Fruit fly (Drosophila melanogaster) whole organism, embryonic: Measurements from ENCODE around the gene CG15880.

ENCODE experiments used
- Antp ChIP-seq: fragments of 200-800 bp; sonication (Bioruptor generic); optimal IDR thresholded peaks from 3 replicates; lab custom pipeline; 2016; ENCODE audit warnings: missing biosample characterization, missing genetic modification characterization
- Atf3 ChIP-seq: fragments of 200-800 bp; sonication (Bioruptor generic); optimal IDR thresholded peaks from 3 replicates; lab custom pipeline; 2016; ENCODE audit warnings: missing biosample characterization, missing genetic modification characterization
- CG10654 ChIP-seq: fragments of 200-800 bp; sonication (Bioruptor generic); optimal IDR thresholded peaks from 2 replicates; lab custom pipeline; 2016; ENCODE audit warnings: missing biosample characterization, missing genetic modification characterization
- CG10959 ChIP-seq: fragments of 200-800 bp; sonication (Bioruptor generic); IDR thresholded peaks from 2 replicates; pipeline ENCODE4 v1.3.6; 2022; ENCODE audit warnings: missing biosample characterization, missing genetic modification characterization
- CG12219 ChIP-seq: fragments of 200-800 bp; sonication (Bioruptor generic); optimal IDR thresholded peaks from 3 replicates; lab custom pipeline; 2018; ENCODE audit warnings: missing biosample characterization, mild to moderate bottlenecking, missing genetic modification characterization
- CG15073 ChIP-seq: fragments of 200-800 bp; sonication (Bioruptor generic); optimal IDR thresholded peaks from 2 replicates; lab custom pipeline; 2016; ENCODE audit warnings: missing biosample characterization, missing genetic modification characterization
- CG17186 ChIP-seq: fragments of 200-800 bp; sonication (Bioruptor generic); optimal IDR thresholded peaks from 3 replicates; lab custom pipeline; 2017; ENCODE audit warnings: missing biosample characterization, missing genetic modification reagents, missing genetic modification characterization
- CG17912 ChIP-seq: fragments of 200-800 bp; sonication (Bioruptor generic); optimal IDR thresholded peaks from 2 replicates; lab custom pipeline; 2018; ENCODE audit warnings: missing biosample characterization, mild to moderate bottlenecking, missing genetic modification characterization
- CG2116 ChIP-seq: fragments of 200-800 bp; sonication (Bioruptor generic); optimal IDR thresholded peaks from 3 replicates; lab custom pipeline; 2018; ENCODE audit warnings: missing biosample characterization, mild to moderate bottlenecking, missing genetic modification characterization
- CG3065 ChIP-seq: fragments of 200-800 bp; sonication (Bioruptor generic); optimal IDR thresholded peaks from 2 replicates; lab custom pipeline; 2016; ENCODE audit warnings: missing biosample characterization, missing genetic modification characterization
- CG31441 ChIP-seq: fragments of 200-800 bp; sonication (Bioruptor generic); IDR thresholded peaks from 2 replicates; pipeline ENCODE4 v1.3.6; 2022; ENCODE audit warnings: missing biosample characterization, missing genetic modification characterization
- CG32767 ChIP-seq: fragments of 200-800 bp; sonication (Bioruptor generic); IDR thresholded peaks from 2 replicates; pipeline ENCODE4 v1.3.6; 2022; ENCODE audit warnings: missing biosample characterization, missing genetic modification characterization
- CG3407 ChIP-seq: fragments of 200-800 bp; sonication (Bioruptor generic); optimal IDR thresholded peaks from 2 replicates; lab custom pipeline; 2018; ENCODE audit warnings: missing biosample characterization, mild to moderate bottlenecking, missing genetic modification characterization
- CG34376 ChIP-seq: fragments of 200-800 bp; sonication (Bioruptor generic); optimal IDR thresholded peaks from 2 replicates; lab custom pipeline; 2018; ENCODE audit warnings: missing biosample characterization, mild to moderate bottlenecking, missing genetic modification characterization
- CG34422 ChIP-seq: fragments of 200-800 bp; sonication (Bioruptor generic); IDR thresholded peaks from 3 replicates; pipeline ENCODE4 v1.3.6; 2022; ENCODE audit warnings: missing biosample characterization, missing genetic modification characterization
- CG3847 ChIP-seq: fragments of 200-800 bp; sonication (Bioruptor generic); IDR thresholded peaks from 2 replicates; pipeline ENCODE4 v1.3.6; 2022; ENCODE audit warnings: missing biosample characterization, missing genetic modification characterization
- CG4282 ChIP-seq: fragments of 200-800 bp; sonication (Bioruptor generic); optimal IDR thresholded peaks from 2 replicates; lab custom pipeline; 2016; ENCODE audit warnings: missing biosample characterization, missing genetic modification characterization
- CG4424 ChIP-seq: fragments of 200-800 bp; sonication (Bioruptor generic); optimal IDR thresholded peaks from 3 replicates; lab custom pipeline; 2016; ENCODE audit warnings: missing biosample characterization, missing genetic modification characterization
- CG9932 ChIP-seq: fragments of 200-800 bp; sonication (Bioruptor generic); IDR thresholded peaks from 2 replicates; pipeline ENCODE4 v1.3.6; 2022; ENCODE audit warnings: missing biosample characterization, missing genetic modification characterization
- D ChIP-seq, 2 experiments: fragments of 200-800 bp in 1 of 2; fragments of >200 bp in 1 of 2; sonication (Bioruptor generic) in 1 of 2; optimal IDR thresholded peaks; 2 replicates in 1 of 2; 3 replicates in 1 of 2; lab custom pipeline; 2017; ENCODE audit warnings: mild to moderate bottlenecking in 1 of 2, missing biosample characterization in 1 of 2, missing genetic modification characterization in 1 of 2, missing genetic modification reagents in 1 of 2
- Dek ChIP-seq: fragments of 200-800 bp; sonication (Bioruptor generic); optimal IDR thresholded peaks from 3 replicates; lab custom pipeline; 2019; ENCODE audit warnings: missing biosample characterization, mild to moderate bottlenecking, missing genetic modification characterization, moderate library complexity
- Dip3 ChIP-seq: fragments of 200-800 bp; sonication (Bioruptor generic); optimal IDR thresholded peaks from 3 replicates; lab custom pipeline; 2016; ENCODE audit warnings: missing biosample characterization, missing genetic modification characterization
- Dp ChIP-seq: fragments of 200-800 bp; sonication (Bioruptor generic); optimal IDR thresholded peaks from 2 replicates; lab custom pipeline; 2018; ENCODE audit warnings: missing biosample characterization, mild to moderate bottlenecking, missing genetic modification characterization, moderate library complexity
- Fer1 ChIP-seq: fragments of 200-800 bp; sonication (Bioruptor generic); optimal IDR thresholded peaks from 2 replicates; lab custom pipeline; 2017; ENCODE audit warnings: missing biosample characterization, mild to moderate bottlenecking, missing genetic modification characterization
- Jarid2 ChIP-seq: fragments of 200-800 bp; sonication (Bioruptor generic); optimal IDR thresholded peaks from 3 replicates; lab custom pipeline; 2017; ENCODE audit warnings: mild to moderate bottlenecking, missing biosample characterization, missing genetic modification reagents, missing genetic modification characterization
- MTF-1 ChIP-seq: fragments of 200-800 bp; sonication (Bioruptor generic); optimal IDR thresholded peaks from 2 replicates; lab custom pipeline; 2018; ENCODE audit warnings: missing biosample characterization, mild to moderate bottlenecking, missing genetic modification characterization, borderline replicate concordance
- Ravus ChIP-seq: fragments of 200-800 bp; sonication (Bioruptor generic); IDR thresholded peaks from 2 replicates; pipeline ENCODE4 v1.3.6; 2022; ENCODE audit warnings: missing biosample characterization, missing genetic modification characterization
- Tbp ChIP-seq: fragments of >200 bp; optimal IDR thresholded peaks from 2 replicates; lab custom pipeline; 2018; ENCODE audit warnings: missing biosample characterization, missing genetic modification characterization
- ab ChIP-seq: fragments of 200-800 bp; sonication (Bioruptor generic); optimal IDR thresholded peaks from 2 replicates; lab custom pipeline; 2016; ENCODE audit warnings: missing biosample characterization, missing genetic modification characterization
- ase ChIP-seq: fragments of 200-800 bp; sonication (Bioruptor generic); IDR thresholded peaks from 3 replicates; pipeline ENCODE4 v1.3.6; 2022; ENCODE audit warnings: missing biosample characterization, missing genetic modification characterization
- caup ChIP-seq: fragments of 200-800 bp; sonication (Bioruptor generic); optimal IDR thresholded peaks from 3 replicates; lab custom pipeline; 2017; ENCODE audit warnings: missing biosample characterization, mild to moderate bottlenecking, missing genetic modification characterization, moderate library complexity; ENCODE audit not compliant: severe bottlenecking
- cg ChIP-seq: fragments of 200-800 bp; sonication (Bioruptor generic); optimal IDR thresholded peaks from 3 replicates; lab custom pipeline; 2019; ENCODE audit warnings: missing biosample characterization, mild to moderate bottlenecking, missing genetic modification characterization, moderate library complexity
- ci ChIP-seq: fragments of 200-800 bp; sonication (Bioruptor generic); IDR thresholded peaks from 3 replicates; pipeline ENCODE4 v1.3.6; 2022; ENCODE audit warnings: missing biosample characterization, missing genetic modification characterization
- danr ChIP-seq: fragments of 200-800 bp; sonication (Bioruptor generic); IDR thresholded peaks from 2 replicates; pipeline ENCODE4 v1.3.6; 2022; ENCODE audit warnings: missing biosample characterization, missing genetic modification characterization
- dmrt99B ChIP-seq: fragments of 200-800 bp; sonication (Bioruptor generic); optimal IDR thresholded peaks from 2 replicates; lab custom pipeline; 2018; ENCODE audit warnings: missing biosample characterization, mild to moderate bottlenecking, missing genetic modification characterization, moderate library complexity
- dpn ChIP-seq, 2 experiments: fragments of 200-800 bp; sonication (Bioruptor generic); optimal IDR thresholded peaks; 3 replicates each; lab custom pipeline; 2016; ENCODE audit warnings: missing biosample characterization in 2 of 2, missing genetic modification characterization in 2 of 2
- esg ChIP-seq: fragments of 200-800 bp; sonication (Bioruptor generic); conservative IDR thresholded peaks from 2 replicates; pipeline ENCODE4 v1.3.6; 2022; ENCODE audit warnings: missing biosample characterization, missing genetic modification characterization
- eve ChIP-seq, 2 experiments: fragments of >200 bp; optimal IDR thresholded peaks; 2 replicates each; lab custom pipeline; 2017; ENCODE audit warnings: missing biosample characterization in 2 of 2, missing genetic modification characterization in 2 of 2
- grau ChIP-seq: fragments of 200-800 bp; optimal IDR thresholded peaks from 3 replicates; lab custom pipeline; 2019; ENCODE audit warnings: missing biosample characterization, mild to moderate bottlenecking, missing genetic modification characterization, moderate library complexity
- gt ChIP-seq: fragments of 200-800 bp; sonication (Bioruptor generic); IDR thresholded peaks from 2 replicates; pipeline ENCODE4 v1.3.6; 2022; ENCODE audit warnings: missing biosample characterization, missing genetic modification characterization
- h ChIP-seq: fragments of >200 bp; optimal IDR thresholded peaks from 2 replicates; lab custom pipeline; 2017
- kay ChIP-seq: fragments of 200-800 bp; sonication (Bioruptor generic); optimal IDR thresholded peaks from 2 replicates; lab custom pipeline; 2016; ENCODE audit warnings: missing biosample characterization, missing genetic modification characterization
- lilli ChIP-seq: fragments of 200-800 bp; sonication (Bioruptor generic); optimal IDR thresholded peaks from 3 replicates; lab custom pipeline; 2016; ENCODE audit warnings: missing biosample characterization, missing genetic modification characterization
- nom ChIP-seq: fragments of 200-800 bp; sonication (Bioruptor generic); optimal IDR thresholded peaks from 2 replicates; lab custom pipeline; 2017; ENCODE audit warnings: missing biosample characterization, missing genetic modification characterization, mild to moderate bottlenecking, moderate library complexity, missing genetic modification reagents
- prd ChIP-seq, 3 experiments: fragments of >200 bp in 2 of 3; fragments of 200-800 bp in 1 of 3; sonication (Bioruptor generic) in 1 of 3; optimal IDR thresholded peaks in 2 of 3; IDR thresholded peaks in 1 of 3; 2 replicates in 2 of 3; 3 replicates in 1 of 3; pipeline versions ENCODE4 v1.3.6 to Lab custom; 2017 to 2022; ENCODE audit warnings: missing biosample characterization in 1 of 3, missing genetic modification characterization in 1 of 3
- salm ChIP-seq: fragments of 200-800 bp; sonication (Bioruptor generic); optimal IDR thresholded peaks from 2 replicates; lab custom pipeline; 2018; ENCODE audit warnings: missing biosample characterization, mild to moderate bottlenecking, missing genetic modification characterization
- schlank ChIP-seq: fragments of 200-800 bp; sonication (Bioruptor generic); optimal IDR thresholded peaks from 2 replicates; lab custom pipeline; 2018; ENCODE audit warnings: missing biosample characterization, mild to moderate bottlenecking, missing genetic modification characterization
- zf30C ChIP-seq: fragments of 200-800 bp; sonication (Bioruptor generic); optimal IDR thresholded peaks from 3 replicates; lab custom pipeline; 2018; ENCODE audit warnings: missing biosample characterization, mild to moderate bottlenecking, missing genetic modification characterization

Gene CG15880

dm6 chr2L:866950-867744 lies 49.4 kb upstream of the CG15880 start (continued):
- TF ChIP-seq CG9932 (GFP tag; lab: Robert Waterston, UW) = peak; percentile 97
- TF ChIP-seq CG3407 (GFP tag; lab: Kevin White, UChicago) = peak; percentile 81
- TF ChIP-seq Fer1 (GFP tag; lab: Kevin White, UChicago) = peak; percentile 92
- peak; percentile 85 for TF ChIP-seq CG34376
- TF ChIP-seq salm = peak; percentile 81
- TF ChIP-seq CG4424 (GFP tag; lab: Kevin White, UChicago) = peak; percentile 91
- peak; percentile 97 for TF ChIP-seq ci (GFP tag; lab: Robert Waterston, UW)
- peak; percentile 72 for TF ChIP-seq Atf3 (GFP tag; lab: Kevin White, UChicago)
- peak; percentile 95 for TF ChIP-seq dmrt99B (tag; lab: Kevin White, UChicago)
- peak; percentile 83 for TF ChIP-seq Antp
- TF ChIP-seq CG10959 (GFP tag; lab: Robert Waterston, UW) = peak; percentile 91
- peak; percentile 84 for TF ChIP-seq kay (GFP tag; lab: Kevin White, UChicago)
- TF ChIP-seq Tbp (GFP tag; lab: Kevin White, UChicago) = no peak
- no peak for TF ChIP-seq Dp
- TF ChIP-seq lilli (GFP tag; lab: Kevin White, UChicago) = peak; percentile 96
- TF ChIP-seq h (lab: Kevin White, UChicago) = no peak
- peak; percentile 90 to 93 for TF ChIP-seq dpn (GFP tag; optimal IDR thresholded peaks at IDR 0.05; lab: Kevin White, UChicago)
- peak; percentile 93 for TF ChIP-seq Dek (tag; lab: Kevin White, UChicago)
- TF ChIP-seq zf30C (GFP tag; lab: Kevin White, UChicago) = no peak
- TF ChIP-seq CG4282 (GFP tag; lab: Kevin White, UChicago) = peak; percentile 32
- TF ChIP-seq nom = peak; percentile 62
- TF ChIP-seq CG31441 (GFP tag; lab: Robert Waterston, UW) = peak; percentile 88
- peak; percentile 89 for TF ChIP-seq Ravus (GFP tag; lab: Robert Waterston, UW)
- TF ChIP-seq ab = peak; percentile 72
- peak; percentile 93 for TF ChIP-seq caup
- no peak for TF ChIP-seq eve (GFP tag; optimal IDR thresholded peaks at IDR 0.05; lab: Kevin White, UChicago)
- peak; percentile 90 for TF ChIP-seq CG12219 (GFP tag; lab: Kevin White, UChicago)
- TF ChIP-seq danr = peak; percentile 84
- peak; percentile 90 for TF ChIP-seq cg (GFP tag; lab: Kevin White, UChicago)
- peak; percentile 99 for TF ChIP-seq grau (tag; lab: Kevin White, UChicago)
- no peak for TF ChIP-seq prd (optimal IDR thresholded peaks at IDR 0.05; lab: Kevin White, UChicago)
- peak; percentile 97 for TF ChIP-seq prd (GFP tag; IDR thresholded peaks at IDR 0.05; lab: Robert Waterston, UW)
- peak; percentile 95 for TF ChIP-seq CG34422 (GFP tag; lab: Robert Waterston, UW)
- TF ChIP-seq CG17186 (GFP tag; lab: Kevin White, UChicago) = peak; percentile 2
- TF ChIP-seq CG15073 (GFP tag; lab: Kevin White, UChicago) = peak; percentile 59
- TF ChIP-seq MTF-1 = peak; percentile 85
- TF ChIP-seq Dip3 (GFP tag; lab: Kevin White, UChicago) = peak; percentile 89
- no peak for TF ChIP-seq D (optimal IDR thresholded peaks at IDR 0.05; lab: Kevin White, UChicago)
- TF ChIP-seq D (GFP tag; optimal IDR thresholded peaks at IDR 0.05; lab: Kevin White, UChicago) = peak; percentile 87
- peak; percentile 92 for TF ChIP-seq CG32767 (GFP tag; lab: Robert Waterston, UW)
- peak; percentile 34 for TF ChIP-seq Jarid2 (GFP tag; lab: Kevin White, UChicago)
- peak; percentile 93 for TF ChIP-seq CG3847 (GFP tag; lab: Robert Waterston, UW)
- TF ChIP-seq CG17912 (GFP tag; lab: Kevin White, UChicago) = peak; percentile 86
- TF ChIP-seq CG10654 (GFP tag; lab: Kevin White, UChicago) = peak; percentile 86
- TF ChIP-seq CG3065 (GFP tag; lab: Kevin White, UChicago) = peak; percentile 62
- peak; percentile 92 for TF ChIP-seq esg (GFP tag; lab: Robert Waterston, UW)
- TF ChIP-seq CG2116 (GFP tag; lab: Kevin White, UChicago) = peak; percentile 37
- TF ChIP-seq gt (GFP tag; lab: Robert Waterston, UW) = peak; percentile 68; the same call in 1 of the 2 replicates
- peak; percentile 94 for TF ChIP-seq ase (GFP tag; lab: Robert Waterston, UW)
- peak; percentile 90 for TF ChIP-seq schlank
